Fruit fly (Drosophila melanogaster): ENCODE data around the gene CG6276.

CG6276 gene

dm6 chr3R:15275158-15275623 lies 44.7 kb downstream of the CG6276 start, which contains the start of the genes Cp190 and CG4338 (continued):
- TF ChIP-seq CG2120 (GFP tag; optimal IDR thresholded peaks at IDR 0.05), result peak; percentile 97
- TF ChIP-seq maf-S (GFP tag; optimal IDR thresholded peaks at IDR 0.05), result peak; percentile 83
- TF ChIP-seq nmo (GFP tag; optimal IDR thresholded peaks at IDR 0.05), result peak; percentile 99
- TF ChIP-seq E2f1 (GFP tag; IDR thresholded peaks at IDR 0.05), result peak; percentile 96
- TF ChIP-seq caup (GFP tag; optimal IDR thresholded peaks at IDR 0.05; ENCODE audit: severe bottlenecking), result peak; percentile 97
- TF ChIP-seq lmd (GFP tag; IDR thresholded peaks at IDR 0.05), result peak; percentile 98
- peak; percentile 93 for TF ChIP-seq CG5245 (GFP tag; optimal IDR thresholded peaks at IDR 0.05)
- TF ChIP-seq gsb-n (tag; optimal IDR thresholded peaks at IDR 0.05), result peak; percentile 98
- peak; percentile 95 for TF ChIP-seq ci (GFP tag; IDR thresholded peaks at IDR 0.05)
- peak; percentile 91 for TF ChIP-seq sim (GFP tag; IDR thresholded peaks at IDR 0.05)
- peak; percentile 92 for TF ChIP-seq Gug (GFP tag; IDR thresholded peaks at IDR 0.05)
- TF ChIP-seq E2f2 (GFP tag; IDR thresholded peaks at IDR 0.05), result peak; percentile 85
- TF ChIP-seq Fer1 (GFP tag; optimal IDR thresholded peaks at IDR 0.05), result peak; percentile 98
- no peak for TF ChIP-seq CG4282 (GFP tag; optimal IDR thresholded peaks at IDR 0.05)
- peak; percentile 75 for TF ChIP-seq slp2 (GFP tag; optimal IDR thresholded peaks at IDR 0.05)
- TF ChIP-seq bab2 (GFP tag; optimal IDR thresholded peaks at IDR 0.05), result peak; percentile 93
- TF ChIP-seq Sry-β (GFP tag; optimal IDR thresholded peaks at IDR 0.05), result peak; percentile 75
- TF ChIP-seq ham (GFP tag; IDR thresholded peaks at IDR 0.05), result peak; percentile 89
- peak; percentile 98 for TF ChIP-seq ind (GFP tag; optimal IDR thresholded peaks at IDR 0.05)
- TF ChIP-seq CG4854 (GFP tag; optimal IDR thresholded peaks at IDR 0.05), result peak; percentile 91
- peak; percentile 90 for TF ChIP-seq Dip3 (GFP tag; optimal IDR thresholded peaks at IDR 0.05)
- TF ChIP-seq Awh (GFP tag; IDR thresholded peaks at IDR 0.05), result peak; percentile 94
- peak; percentile 64; the same call in 1 of the 3 replicates for TF ChIP-seq z (GFP tag; IDR thresholded peaks at IDR 0.05)
- TF ChIP-seq CG13123 (GFP tag; optimal IDR thresholded peaks at IDR 0.05), result peak; percentile 95
- peak; percentile 87; the same call in 1 of the 2 replicates for TF ChIP-seq Gsc (GFP tag; IDR thresholded peaks at IDR 0.05)
- TF ChIP-seq CG2129 (GFP tag; IDR thresholded peaks at IDR 0.05; ENCODE audit: partially characterized antibody), result 0 out of 2 replicates have a peak, but pooled peaks have one; percentile 29
- TF ChIP-seq CG11723 (GFP tag; optimal IDR thresholded peaks at IDR 0.05), result peak; percentile 93
- peak; percentile 89 for TF ChIP-seq CG9609 (GFP tag; optimal IDR thresholded peaks at IDR 0.05)
- peak; percentile 87 for TF ChIP-seq gro (GFP tag; optimal IDR thresholded peaks at IDR 0.05)
- peak; percentile 96 for TF ChIP-seq seq (GFP tag; IDR thresholded peaks at IDR 0.05)
- peak; percentile 89 for TF ChIP-seq CG5180 (GFP tag; optimal IDR thresholded peaks at IDR 0.05)
- peak; percentile 98 for TF ChIP-seq salm (tag; optimal IDR thresholded peaks at IDR 0.05)
- peak; percentile 44 for TF ChIP-seq en (GFP tag; optimal IDR thresholded peaks at IDR 0.05)
- TF ChIP-seq gcm2 (GFP tag; optimal IDR thresholded peaks at IDR 0.05), result peak; percentile 58
- TF ChIP-seq Sin3A (optimal IDR thresholded peaks at IDR 0.05), result peak; percentile 89
- TF ChIP-seq CG8089 (GFP tag; optimal IDR thresholded peaks at IDR 0.05), result peak; percentile 83
- TF ChIP-seq Six4 (GFP tag; optimal IDR thresholded peaks at IDR 0.05), result peak; percentile 98
- peak; percentile 95 for TF ChIP-seq CG31388 (GFP tag; optimal IDR thresholded peaks at IDR 0.05)
- TF ChIP-seq CG10654 (GFP tag; optimal IDR thresholded peaks at IDR 0.05), result peak; percentile 97
- TF ChIP-seq ATbp (GFP tag; optimal IDR thresholded peaks at IDR 0.05), result peak; percentile 96
- TF ChIP-seq CG8281 (tag; optimal IDR thresholded peaks at IDR 0.05), result peak; percentile 93
- peak; percentile 90 for TF ChIP-seq CG11560 (tag; IDR thresholded peaks at IDR 0.05)
- TF ChIP-seq Optix (GFP tag; IDR thresholded peaks at IDR 0.05), result peak; percentile 69; the same call in 2 of the 3 replicates
- peak; percentile 97 for TF ChIP-seq CG11504 (tag; optimal IDR thresholded peaks at IDR 0.05)
- TF ChIP-seq CG31224 (GFP tag; IDR thresholded peaks at IDR 0.05), result peak; percentile 94
- peak; percentile 87 to 98 for TF ChIP-seq bsh (GFP tag; optimal IDR thresholded peaks at IDR 0.05)
- TF ChIP-seq CG12155 (GFP tag; optimal IDR thresholded peaks at IDR 0.05), result peak; percentile 97
- peak; percentile 98 for TF ChIP-seq MBD-R2 (GFP tag; IDR thresholded peaks at IDR 0.05)
- peak; percentile 99 for TF ChIP-seq CG2712 (tag; optimal IDR thresholded peaks at IDR 0.05)
- peak; percentile 68; the same call in 2 of the 3 replicates for TF ChIP-seq CG7963 (GFP tag; IDR thresholded peaks at IDR 0.05; ENCODE audit: partially characterized antibody)
- TF ChIP-seq CG8290 (GFP tag; optimal IDR thresholded peaks at IDR 0.05), result peak; percentile 96
- TF ChIP-seq CG8290 (tag; optimal IDR thresholded peaks at IDR 0.05), result peak; percentile 90

Measured in whole organism, embryonic.